Worm (Caenorhabditis elegans) whole organism, mixed stage, embryonic: ENCODE data around the gene memb-2.

Source experiments
- cnd-1 ChIP-seq: fragments of 200-800 bp; sonication (Bioruptor generic); optimal IDR thresholded peaks from 2 replicates; lab custom pipeline; 2018; ENCODE audit warnings: mild to moderate bottlenecking, missing genetic modification characterization, missing compliant biosample characterization
- drap-1 ChIP-seq: fragments of 200-800 bp; sonication (Bioruptor generic); optimal IDR thresholded peaks from 3 replicates; lab custom pipeline; 2018; ENCODE audit warnings: mild to moderate bottlenecking, missing genetic modification characterization, missing compliant biosample characterization
- elt-3 ChIP-seq: fragments of 150-350 bp; optimal IDR thresholded peaks from 2 replicates; lab custom pipeline; 2014; ENCODE audit warnings: missing biosample characterization, missing genetic modification characterization
- lin-13 ChIP-seq: fragments of 150-350 bp; optimal IDR thresholded peaks from 2 replicates; lab custom pipeline; 2014; ENCODE audit warnings: missing biosample characterization, missing genetic modification characterization
- mep-1 ChIP-seq: fragments of 150-350 bp; optimal IDR thresholded peaks from 2 replicates; lab custom pipeline; 2017; ENCODE audit warnings: missing biosample characterization, missing genetic modification reagents, missing genetic modification characterization, inconsistent platforms
- nhr-28 ChIP-seq: fragments of 150-350 bp; optimal IDR thresholded peaks from 2 replicates; lab custom pipeline; 2014; ENCODE audit warnings: missing biosample characterization, missing genetic modification characterization
- nhr-76 ChIP-seq: sonication (generic microtip); optimal IDR thresholded peaks from 2 replicates; lab custom pipeline; 2017; ENCODE audit warnings: missing biosample characterization, missing genetic modification characterization
- snpc-4 ChIP-seq: fragments of 150-350 bp; optimal IDR thresholded peaks from 2 replicates; lab custom pipeline; 2014; ENCODE audit warnings: missing biosample characterization, missing genetic modification characterization
- unc-39 ChIP-seq: fragments of 150-350 bp; optimal IDR thresholded peaks from 2 replicates; lab custom pipeline; 2014; ENCODE audit warnings: missing biosample characterization, missing genetic modification characterization
- unc-62 ChIP-seq: fragments of 150-350 bp; optimal IDR thresholded peaks from 2 replicates; lab custom pipeline; 2014; ENCODE audit warnings: missing biosample characterization, missing genetic modification reagents, missing genetic modification characterization
- ztf-11 ChIP-seq: fragments of 150-350 bp; optimal IDR thresholded peaks from 2 replicates; lab custom pipeline; 2014; ENCODE audit warnings: missing biosample characterization, missing genetic modification characterization

- TF ChIP-seq snpc-4 (tag; lab: Kevin White, UChicago), result no peak
- no peak for TF ChIP-seq nhr-76 (tag; lab: Kevin White, UChicago)
- TF ChIP-seq drap-1 (GFP tag; lab: Kevin White, UChicago), result no peak
- no peak for TF ChIP-seq nhr-28
- no peak for TF ChIP-seq mep-1
- TF ChIP-seq ztf-11 (tag; lab: Kevin White, UChicago), result no peak
- TF ChIP-seq unc-62, result no peak
- no peak for TF ChIP-seq cnd-1 (tag; lab: Kevin White, UChicago)
- no peak for TF ChIP-seq unc-39
- TF ChIP-seq lin-13 (tag; lab: Kevin White, UChicago), result no peak
- no peak for TF ChIP-seq elt-3 (tag; lab: Kevin White, UChicago)
Observed at ce11 chrV:5617301-5617700, 2.6 kb downstream of the memb-2 start, which contains the start of gene M03E7.2.
